Worm (Caenorhabditis elegans) whole organism, mixed stage, embryonic: ENCODE results near the gene cyp-33C6.

Experiments
- M03D4.4 ChIP-seq: sonication (generic microtip); optimal IDR thresholded peaks from 2 replicates; lab custom pipeline; 2017; ENCODE audit warnings: mild to moderate bottlenecking, missing genetic modification characterization, missing compliant biosample characterization
- bed-3 ChIP-seq: fragments of 200-800 bp; sonication (Bioruptor generic); optimal IDR thresholded peaks from 3 replicates; lab custom pipeline; 2018; ENCODE audit warnings: mild to moderate bottlenecking, missing genetic modification characterization, moderate library complexity, missing compliant biosample characterization
- blmp-1 ChIP-seq: fragments of 150-350 bp; optimal IDR thresholded peaks from 2 replicates; lab custom pipeline; 2014; ENCODE audit warnings: missing biosample characterization, missing genetic modification characterization
- ceh-39 ChIP-seq: fragments of 150-350 bp; optimal IDR thresholded peaks from 2 replicates; lab custom pipeline; 2014; ENCODE audit warnings: missing biosample characterization, missing genetic modification characterization
- ceh-83 ChIP-seq: fragments of 200-800 bp; sonication (Bioruptor generic); optimal IDR thresholded peaks from 2 replicates; lab custom pipeline; 2018; ENCODE audit warnings: mild to moderate bottlenecking, missing genetic modification characterization, missing compliant biosample characterization
- ces-1 ChIP-seq: fragments of 150-350 bp; optimal IDR thresholded peaks from 2 replicates; lab custom pipeline; 2014; ENCODE audit warnings: missing biosample characterization, missing genetic modification reagents, missing genetic modification characterization
- cnd-1 ChIP-seq: fragments of 200-800 bp; sonication (Bioruptor generic); optimal IDR thresholded peaks from 2 replicates; lab custom pipeline; 2018; ENCODE audit warnings: mild to moderate bottlenecking, missing genetic modification characterization, missing compliant biosample characterization
- drap-1 ChIP-seq: fragments of 200-800 bp; sonication (Bioruptor generic); optimal IDR thresholded peaks from 3 replicates; lab custom pipeline; 2018; ENCODE audit warnings: mild to moderate bottlenecking, missing genetic modification characterization, missing compliant biosample characterization
- elt-1 ChIP-seq: sonication (generic microtip); optimal IDR thresholded peaks from 2 replicates; lab custom pipeline; 2017; ENCODE audit warnings: missing genetic modification characterization, mild to moderate bottlenecking, missing compliant biosample characterization, antibody characterized with exemption, moderate library complexity, borderline replicate concordance; ENCODE audit not compliant: insufficient read depth
- elt-3 ChIP-seq: fragments of 150-350 bp; optimal IDR thresholded peaks from 2 replicates; lab custom pipeline; 2014; ENCODE audit warnings: missing biosample characterization, missing genetic modification characterization
- flh-1 ChIP-seq: fragments of 200-800 bp; sonication (Bioruptor generic); optimal IDR thresholded peaks from 2 replicates; lab custom pipeline; 2018; ENCODE audit warnings: mild to moderate bottlenecking, missing genetic modification characterization, moderate library complexity, missing compliant biosample characterization
- ham-2 ChIP-seq: fragments of 200-800 bp; sonication (Bioruptor generic); optimal IDR thresholded peaks from 2 replicates; lab custom pipeline; 2018; ENCODE audit warnings: mild to moderate bottlenecking, missing genetic modification characterization, missing compliant biosample characterization
- hlh-1 ChIP-seq: fragments of 150-350 bp; optimal IDR thresholded peaks from 2 replicates; lab custom pipeline; 2014; ENCODE audit warnings: missing biosample characterization, missing genetic modification reagents, missing genetic modification characterization
- lin-13 ChIP-seq: fragments of 150-350 bp; optimal IDR thresholded peaks from 2 replicates; lab custom pipeline; 2014; ENCODE audit warnings: missing biosample characterization, missing genetic modification characterization
- lin-32 ChIP-seq: fragments of 200-800 bp; sonication (Bioruptor generic); optimal IDR thresholded peaks from 2 replicates; lab custom pipeline; 2018; ENCODE audit warnings: mild to moderate bottlenecking, missing genetic modification characterization, missing compliant biosample characterization
- lsy-2 ChIP-seq: fragments of 150-350 bp; optimal IDR thresholded peaks from 2 replicates; lab custom pipeline; 2014; ENCODE audit warnings: missing biosample characterization, missing genetic modification characterization
- mep-1 ChIP-seq: fragments of 150-350 bp; optimal IDR thresholded peaks from 2 replicates; lab custom pipeline; 2017; ENCODE audit warnings: missing biosample characterization, missing genetic modification reagents, missing genetic modification characterization, inconsistent platforms
- mls-2 ChIP-seq: sonication (generic microtip); optimal IDR thresholded peaks from 2 replicates; lab custom pipeline; 2016; ENCODE audit warnings: mild to moderate bottlenecking, missing genetic modification characterization, moderate library complexity, missing compliant biosample characterization
- nhr-12 ChIP-seq: fragments of 150-350 bp; optimal IDR thresholded peaks from 2 replicates; lab custom pipeline; 2014; ENCODE audit warnings: missing biosample characterization, missing genetic modification characterization
- nhr-2 ChIP-seq: fragments of 150-350 bp; optimal IDR thresholded peaks from 2 replicates; lab custom pipeline; 2014; ENCODE audit warnings: missing biosample characterization, missing genetic modification characterization
- nhr-237 ChIP-seq: fragments of 150-350 bp; optimal IDR thresholded peaks from 2 replicates; lab custom pipeline; 2014; ENCODE audit warnings: missing biosample characterization, missing genetic modification characterization
- nhr-28 ChIP-seq: fragments of 150-350 bp; optimal IDR thresholded peaks from 2 replicates; lab custom pipeline; 2014; ENCODE audit warnings: missing biosample characterization, missing genetic modification characterization
- nhr-76 ChIP-seq: sonication (generic microtip); optimal IDR thresholded peaks from 2 replicates; lab custom pipeline; 2017; ENCODE audit warnings: missing biosample characterization, missing genetic modification characterization
- pha-4 ChIP-seq: fragments of 150-350 bp; optimal IDR thresholded peaks from 2 replicates; lab custom pipeline; 2018; ENCODE audit warnings: missing biosample characterization, missing genetic modification reagents, missing genetic modification characterization
- snpc-4 ChIP-seq: fragments of 150-350 bp; optimal IDR thresholded peaks from 2 replicates; lab custom pipeline; 2014; ENCODE audit warnings: missing biosample characterization, missing genetic modification characterization
- tbx-8 ChIP-seq: fragments of 200-800 bp; sonication (Bioruptor generic); optimal IDR thresholded peaks from 2 replicates; lab custom pipeline; 2018; ENCODE audit warnings: mild to moderate bottlenecking, missing genetic modification characterization, moderate library complexity, missing compliant biosample characterization
- unc-120 ChIP-seq: sonication (generic microtip); optimal IDR thresholded peaks from 2 replicates; lab custom pipeline; 2017; ENCODE audit warnings: missing genetic modification characterization, missing compliant biosample characterization; ENCODE audit not compliant: poor library complexity, severe bottlenecking
- unc-39 ChIP-seq: fragments of 150-350 bp; optimal IDR thresholded peaks from 2 replicates; lab custom pipeline; 2014; ENCODE audit warnings: missing biosample characterization, missing genetic modification characterization
- unc-62 ChIP-seq: fragments of 150-350 bp; optimal IDR thresholded peaks from 2 replicates; lab custom pipeline; 2014; ENCODE audit warnings: missing biosample characterization, missing genetic modification reagents, missing genetic modification characterization
- zip-8 ChIP-seq: fragments of 150-350 bp; optimal IDR thresholded peaks from 2 replicates; lab custom pipeline; 2014; ENCODE audit warnings: missing biosample characterization, missing genetic modification characterization
- ztf-11 ChIP-seq: fragments of 150-350 bp; optimal IDR thresholded peaks from 2 replicates; lab custom pipeline; 2014; ENCODE audit warnings: missing biosample characterization, missing genetic modification characterization

The cyp-33C6 gene

DNA sequence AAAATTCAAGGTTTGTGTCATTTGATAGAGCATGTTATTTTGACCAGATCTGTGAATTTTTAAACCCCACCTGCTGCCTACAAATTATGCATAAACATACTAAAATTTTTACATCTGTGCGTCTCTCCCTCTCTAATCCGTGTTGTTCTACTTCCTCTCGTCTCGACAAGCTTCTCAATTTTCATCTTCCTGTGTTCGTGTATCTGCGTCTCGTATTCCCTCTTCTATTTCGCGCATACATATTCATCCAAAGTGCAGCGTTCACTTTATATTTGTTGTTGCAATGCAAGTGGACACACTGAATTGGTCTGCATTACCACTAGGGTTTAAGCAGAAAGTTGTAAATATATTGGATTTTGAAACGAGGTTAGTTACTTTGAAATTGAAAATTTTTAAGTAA is 29.3 kb upstream of the cyp-33C6 start, which contains the start of gene fbxa-137:
Gene fbxa-137, plus strand, starts transcription at position 274 of the 400 bp plus-strand sequence.
- no peak for TF ChIP-seq blmp-1 (tag; lab: Kevin White, UChicago)
- peak; percentile 41 for TF ChIP-seq pha-4
- TF ChIP-seq mls-2 (tag; lab: Kevin White, UChicago): peak; percentile 6
- TF ChIP-seq elt-1 (tag; lab: Kevin White, UChicago): no peak
- no peak for TF ChIP-seq drap-1 (GFP tag; lab: Kevin White, UChicago)
- no peak for TF ChIP-seq flh-1 (GFP tag; lab: Kevin White, UChicago)
- TF ChIP-seq ces-1 (GFP tag; lab: Kevin White, UChicago): peak; percentile 50
- no peak for TF ChIP-seq lin-13 (tag; lab: Kevin White, UChicago)

DNA sequence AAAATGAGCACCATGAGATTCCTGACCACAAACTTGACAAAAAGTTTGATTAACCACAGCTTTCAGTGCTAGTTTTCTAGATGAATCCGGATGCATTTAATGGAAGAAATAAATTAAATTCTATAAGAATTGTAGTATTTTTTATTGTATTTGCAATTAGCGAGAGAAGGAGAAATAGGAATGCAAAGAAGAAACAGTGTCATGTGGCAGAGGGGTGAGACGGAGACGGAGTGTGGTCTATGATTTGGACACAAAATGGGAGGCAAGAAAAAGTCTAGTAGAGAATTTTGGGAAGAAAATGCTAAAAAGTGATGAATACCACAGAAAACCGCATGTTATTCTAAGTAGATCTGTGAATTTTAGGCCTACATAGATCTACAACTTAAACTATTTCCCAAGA is 28.8 kb upstream of the cyp-33C6 start, which contains the start of gene nhr-59:
Gene nhr-59, minus strand, starts transcription at position 214 of the 400 bp plus-strand sequence.
- TF ChIP-seq lin-32 (no peak), ces-1 (GFP tag; lab: Kevin White, UChicago) (peak; percentile 19), zip-8 (tag; lab: Kevin White, UChicago) (no peak)

DNA sequence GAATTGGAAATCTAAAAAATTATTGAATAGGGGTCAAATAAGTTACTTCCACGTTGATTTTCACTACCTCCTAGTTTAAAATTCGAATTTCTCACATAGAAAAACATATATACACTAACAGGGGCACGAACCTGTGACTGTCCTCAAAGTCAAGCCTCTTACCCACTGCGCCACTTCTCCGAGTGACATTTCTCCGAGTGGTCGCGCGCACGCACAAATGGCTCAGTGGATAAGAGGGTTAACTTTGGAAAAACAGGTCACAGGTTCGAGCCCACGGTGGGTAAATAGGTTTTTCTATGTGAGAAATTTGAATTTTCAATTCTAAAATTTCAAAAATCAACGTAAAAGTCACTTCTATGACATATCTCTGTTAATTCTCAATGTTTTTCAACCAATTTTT is 28.1 kb upstream of the cyp-33C6 start:
- no peak for TF ChIP-seq zip-8 (tag; lab: Kevin White, UChicago)
- TF ChIP-seq ham-2 (GFP tag; lab: Kevin White, UChicago): no peak
- TF ChIP-seq nhr-237 (tag; lab: Kevin White, UChicago): no peak
- TF ChIP-seq hlh-1 (tag; lab: Kevin White, UChicago): no peak
- no peak for TF ChIP-seq drap-1 (GFP tag; lab: Kevin White, UChicago)
- no peak for TF ChIP-seq unc-62 (GFP tag; lab: Kevin White, UChicago)
- no peak for TF ChIP-seq ceh-39 (tag; lab: Kevin White, UChicago)
- TF ChIP-seq tbx-8 (GFP tag; lab: Kevin White, UChicago): no peak
- no peak for TF ChIP-seq ztf-11 (tag; lab: Kevin White, UChicago)
- TF ChIP-seq snpc-4 (tag; lab: Kevin White, UChicago): no peak
- TF ChIP-seq ceh-83 (GFP tag; lab: Kevin White, UChicago): no peak
- no peak for TF ChIP-seq blmp-1 (tag; lab: Kevin White, UChicago)
- no peak for TF ChIP-seq elt-3
- no peak for TF ChIP-seq M03D4.4 (tag; lab: Kevin White, UChicago)
- no peak for TF ChIP-seq ces-1 (GFP tag; lab: Kevin White, UChicago)
- TF ChIP-seq unc-120: no peak
- TF ChIP-seq, all 35 proteins: peak for 0

DNA sequence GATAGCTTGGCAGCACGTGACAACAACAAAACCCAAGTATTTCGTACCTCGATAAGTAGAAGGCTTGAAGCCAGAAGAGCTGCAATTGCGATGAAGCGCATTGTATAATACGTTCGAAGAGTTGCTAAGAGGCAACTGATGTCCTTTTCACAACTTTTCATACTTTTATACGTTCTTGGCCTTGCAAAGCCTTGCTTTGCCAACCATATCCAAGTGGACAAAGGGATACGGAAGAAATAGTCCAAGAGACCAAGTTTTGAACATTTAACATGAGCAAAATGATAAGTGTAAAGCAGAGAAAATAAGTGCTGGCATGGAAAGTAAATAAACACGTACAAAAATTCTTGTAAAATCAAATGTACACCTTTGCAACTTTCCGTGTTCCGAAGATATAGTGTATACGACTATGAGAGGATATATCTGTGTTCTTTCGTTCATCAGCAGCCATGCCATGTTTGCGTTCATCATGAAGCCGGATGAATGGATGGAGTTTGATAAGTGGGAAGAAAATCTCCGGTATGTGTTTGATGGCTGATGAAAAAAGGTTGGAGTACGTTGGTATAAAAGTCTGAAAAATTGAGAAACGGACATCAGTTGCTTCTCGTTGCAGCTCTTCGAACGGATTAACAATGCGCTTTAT is 25.2 kb upstream of the cyp-33C6 start, which contains the start of the genes Y5H2A.4 and abu-4:
Gene Y5H2A.4, minus strand, starts transcription at position 101 of the 640 bp plus-strand sequence.
Gene abu-4, plus strand, starts transcription at position 590 of the 640 bp plus-strand sequence.
- TF ChIP-seq ceh-83 (GFP tag; lab: Kevin White, UChicago) (no peak), mep-1 (tag; lab: Kevin White, UChicago) (no peak), unc-39 (tag; lab: Kevin White, UChicago) (no peak), M03D4.4 (tag; lab: Kevin White, UChicago) (no peak), flh-1 (GFP tag; lab: Kevin White, UChicago) (no peak), hlh-1 (tag; lab: Kevin White, UChicago) (no peak), elt-3 (no peak), unc-62 (GFP tag; lab: Kevin White, UChicago) (no peak), nhr-2 (tag; lab: Kevin White, UChicago) (no peak), zip-8 (tag; lab: Kevin White, UChicago) (no peak), bed-3 (no peak), ces-1 (GFP tag; lab: Kevin White, UChicago) (no peak), nhr-76 (no peak), lsy-2 (tag; lab: Kevin White, UChicago) (no peak), ceh-39 (tag; lab: Kevin White, UChicago) (no peak), nhr-28 (tag; lab: Kevin White, UChicago) (no peak)

DNA sequence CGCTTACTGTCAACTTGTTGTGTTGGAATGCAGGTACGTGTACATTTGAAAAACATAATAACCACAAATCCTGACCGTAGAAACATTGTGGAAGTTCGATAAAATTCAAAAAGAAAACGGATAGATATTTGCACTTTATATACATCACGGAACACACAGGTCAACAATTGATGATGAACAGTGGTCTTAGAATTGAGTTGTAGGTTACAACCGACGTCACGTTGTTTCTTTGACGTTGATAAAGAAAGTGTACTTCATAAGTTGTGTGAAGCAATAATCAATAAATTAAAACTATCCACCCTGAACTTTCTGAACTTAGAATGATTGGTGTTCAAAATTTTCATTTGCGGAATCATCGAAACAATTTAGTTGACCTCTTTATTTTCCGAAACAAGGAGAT is 22.5 kb upstream of the cyp-33C6 start, which contains the start of gene Y5H2A.1:
Gene Y5H2A.1, minus strand, starts transcription at position 101 of the 400 bp plus-strand sequence.
- no peak for TF ChIP-seq ztf-11 (tag; lab: Kevin White, UChicago)
- no peak for TF ChIP-seq snpc-4 (tag; lab: Kevin White, UChicago)
- TF ChIP-seq nhr-12 (tag; lab: Kevin White, UChicago): no peak
- no peak for TF ChIP-seq lin-13 (tag; lab: Kevin White, UChicago)
- TF ChIP-seq mls-2 (tag; lab: Kevin White, UChicago): no peak
- TF ChIP-seq lin-32: no peak
- TF ChIP-seq lsy-2 (tag; lab: Kevin White, UChicago): no peak
- no peak for TF ChIP-seq hlh-1 (tag; lab: Kevin White, UChicago)
- TF ChIP-seq tbx-8 (GFP tag; lab: Kevin White, UChicago): no peak
- no peak for TF ChIP-seq zip-8 (tag; lab: Kevin White, UChicago)
- TF ChIP-seq nhr-28 (tag; lab: Kevin White, UChicago): no peak
- no peak for TF ChIP-seq cnd-1 (tag; lab: Kevin White, UChicago)
- TF ChIP-seq bed-3: no peak
- no peak for TF ChIP-seq flh-1 (GFP tag; lab: Kevin White, UChicago)
- no peak for TF ChIP-seq nhr-76
- no peak for TF ChIP-seq ces-1 (GFP tag; lab: Kevin White, UChicago)
